Fruit fly (Drosophila melanogaster) whole organism: ENCODE data around the gene Pebp1.

Experiments used
- CG8478 ChIP-seq: fragments of >200 bp; optimal IDR thresholded peaks from 2 replicates; lab custom pipeline; 2018; ENCODE audit warnings: inconsistent platforms
- pan ChIP-seq: fragments of >200 bp; optimal IDR thresholded peaks from 2 replicates; lab custom pipeline; 2017

dm6 chr3R:22447874-22448254 lies 18.0 kb upstream of the Pebp1 start, which contains the start of gene CG34376:
- TF ChIP-seq CG8478 (lab: Kevin White, UChicago) (no peak), pan (lab: Kevin White, UChicago) (no peak)
